Worm (Caenorhabditis elegans): Measurements from ENCODE around the gene rev-3.

rev-3 gene

ce11 chrIII:5790550-5790949, at the start of gene rev-3:
Gene rev-3, minus strand, starts transcription at chrIII:5790650.
- TF ChIP-seq klf-2 (GFP tag; conservative IDR thresholded peaks at IDR 0.05) (no peak), cog-1 (tag; optimal IDR thresholded peaks at IDR 0.05) (no peak), med-1 (GFP tag; optimal IDR thresholded peaks at IDR 0.05; ENCODE audit: insufficient read depth) (no peak), T22C8.4 (GFP tag; IDR thresholded peaks at IDR 0.05) (no peak), ztf-23 (GFP tag; IDR thresholded peaks at IDR 0.05) (no peak), tab-1 (GFP tag; IDR thresholded peaks at IDR 0.05) (no peak), flt-1 (GFP tag; IDR thresholded peaks at IDR 0.05) (no peak), ztf-29 (GFP tag; IDR thresholded peaks at IDR 0.05) (no peak), ref-1 (GFP tag; conservative IDR thresholded peaks at IDR 0.05) (no peak)

ce11 chrIII:5839598-5839997, 49.1 kb upstream of the rev-3 start:
- TF ChIP-seq ztf-23 (GFP tag; IDR thresholded peaks at IDR 0.05) (no peak), klf-2 (GFP tag; conservative IDR thresholded peaks at IDR 0.05) (no peak), T22C8.4 (GFP tag; IDR thresholded peaks at IDR 0.05) (no peak), med-1 (GFP tag; optimal IDR thresholded peaks at IDR 0.05; ENCODE audit: insufficient read depth) (no peak), ztf-29 (GFP tag; IDR thresholded peaks at IDR 0.05) (no peak), tab-1 (GFP tag; IDR thresholded peaks at IDR 0.05) (no peak)

ce11 chrIII:5839147-5839546, 48.7 kb upstream of the rev-3 start:
- TF ChIP-seq cog-1 (tag; optimal IDR thresholded peaks at IDR 0.05) (no peak), tab-1 (GFP tag; IDR thresholded peaks at IDR 0.05) (no peak), flt-1 (GFP tag; IDR thresholded peaks at IDR 0.05) (no peak), med-1 (GFP tag; optimal IDR thresholded peaks at IDR 0.05; ENCODE audit: insufficient read depth) (no peak), ztf-23 (GFP tag; IDR thresholded peaks at IDR 0.05) (no peak), ref-1 (GFP tag; conservative IDR thresholded peaks at IDR 0.05) (no peak)

- no peak for TF ChIP-seq ref-1 (GFP tag; conservative IDR thresholded peaks at IDR 0.05)
- no peak for TF ChIP-seq tab-1 (GFP tag; IDR thresholded peaks at IDR 0.05)
- TF ChIP-seq ztf-23 (GFP tag; IDR thresholded peaks at IDR 0.05), result no peak
- no peak for TF ChIP-seq flt-1 (GFP tag; IDR thresholded peaks at IDR 0.05)
- no peak for TF ChIP-seq ztf-29 (GFP tag; IDR thresholded peaks at IDR 0.05)
- no peak for TF ChIP-seq cog-1 (tag; optimal IDR thresholded peaks at IDR 0.05)
- TF ChIP-seq med-1 (GFP tag; optimal IDR thresholded peaks at IDR 0.05; ENCODE audit: insufficient read depth), result no peak
Observed at ce11 chrIII:5838159-5839046, 48.0 kb upstream of the rev-3 start.

- no peak for TF ChIP-seq ref-1 (GFP tag; conservative IDR thresholded peaks at IDR 0.05)
- no peak for TF ChIP-seq tab-1 (GFP tag; IDR thresholded peaks at IDR 0.05)
- TF ChIP-seq flt-1 (GFP tag; IDR thresholded peaks at IDR 0.05), result no peak
- TF ChIP-seq ztf-23 (GFP tag; IDR thresholded peaks at IDR 0.05), result no peak
- no peak for TF ChIP-seq T22C8.4 (GFP tag; IDR thresholded peaks at IDR 0.05)
- no peak for TF ChIP-seq med-1 (GFP tag; optimal IDR thresholded peaks at IDR 0.05; ENCODE audit: insufficient read depth)
- TF ChIP-seq cog-1 (tag; optimal IDR thresholded peaks at IDR 0.05), result no peak
- TF ChIP-seq klf-2 (GFP tag; conservative IDR thresholded peaks at IDR 0.05), result no peak
- TF ChIP-seq ztf-29 (GFP tag; IDR thresholded peaks at IDR 0.05), result no peak
Observed at ce11 chrIII:5836816-5837215, 46.4 kb upstream of the rev-3 start, which contains the start of gene W04D12.1. Gene W04D12.1, plus strand, starts transcription at chrIII:5836926.

- TF ChIP-seq ref-1 (GFP tag; conservative IDR thresholded peaks at IDR 0.05) (no peak), ztf-29 (GFP tag; IDR thresholded peaks at IDR 0.05) (no peak), med-1 (GFP tag; optimal IDR thresholded peaks at IDR 0.05; ENCODE audit: insufficient read depth) (no peak), T22C8.4 (GFP tag; IDR thresholded peaks at IDR 0.05) (no peak), cog-1 (tag; optimal IDR thresholded peaks at IDR 0.05) (no peak), ztf-23 (GFP tag; IDR thresholded peaks at IDR 0.05) (no peak), flt-1 (GFP tag; IDR thresholded peaks at IDR 0.05) (no peak), tab-1 (GFP tag; IDR thresholded peaks at IDR 0.05) (no peak), klf-2 (GFP tag; conservative IDR thresholded peaks at IDR 0.05) (no peak)
Observed at ce11 chrIII:5836261-5836660, 45.8 kb upstream of the rev-3 start.

- 0 out of 2 replicates have a peak, but pooled peaks have one; percentile 22 for TF ChIP-seq ztf-23 (GFP tag; IDR thresholded peaks at IDR 0.05)
- TF ChIP-seq T22C8.4 (GFP tag; IDR thresholded peaks at IDR 0.05), result no peak
Observed at ce11 chrIII:5835163-5835871, 44.9 kb upstream of the rev-3 start.

- TF ChIP-seq cog-1 (tag; optimal IDR thresholded peaks at IDR 0.05) (no peak), flt-1 (GFP tag; IDR thresholded peaks at IDR 0.05) (no peak), ref-1 (GFP tag; conservative IDR thresholded peaks at IDR 0.05) (no peak), klf-2 (GFP tag; conservative IDR thresholded peaks at IDR 0.05) (no peak), ztf-29 (GFP tag; IDR thresholded peaks at IDR 0.05) (no peak), med-1 (GFP tag; optimal IDR thresholded peaks at IDR 0.05; ENCODE audit: insufficient read depth) (no peak), tab-1 (GFP tag; IDR thresholded peaks at IDR 0.05) (no peak), ztf-23 (GFP tag; IDR thresholded peaks at IDR 0.05) (no peak), T22C8.4 (GFP tag; IDR thresholded peaks at IDR 0.05) (no peak)
Observed at ce11 chrIII:5834663-5835062, 44.2 kb upstream of the rev-3 start.

- TF ChIP-seq flt-1 (GFP tag; IDR thresholded peaks at IDR 0.05), result no peak
- TF ChIP-seq cog-1 (tag; optimal IDR thresholded peaks at IDR 0.05), result no peak
- no peak for TF ChIP-seq ztf-23 (GFP tag; IDR thresholded peaks at IDR 0.05)
- no peak for TF ChIP-seq T22C8.4 (GFP tag; IDR thresholded peaks at IDR 0.05)
- TF ChIP-seq med-1 (GFP tag; optimal IDR thresholded peaks at IDR 0.05; ENCODE audit: insufficient read depth), result no peak
- no peak for TF ChIP-seq ref-1 (GFP tag; conservative IDR thresholded peaks at IDR 0.05)
- TF ChIP-seq ztf-29 (GFP tag; IDR thresholded peaks at IDR 0.05), result no peak
- no peak for TF ChIP-seq klf-2 (GFP tag; conservative IDR thresholded peaks at IDR 0.05)
- TF ChIP-seq tab-1 (GFP tag; IDR thresholded peaks at IDR 0.05), result no peak
Observed at ce11 chrIII:5834053-5834452, 43.6 kb upstream of the rev-3 start, which contains the start of gene R12B2.6. Gene R12B2.6, minus strand, starts transcription at chrIII:5834153.

All from whole organism, midembryonic.